Worm (Caenorhabditis elegans) whole organism, L1 larva: ENCODE results near the gene cah-4.

Experiments used
- ama-1 ChIP-seq: fragments of 150-350 bp; optimal IDR thresholded peaks from 2 replicates; lab custom pipeline; 2014
- elt-2 ChIP-seq: sonication (generic microtip); optimal IDR thresholded peaks from 2 replicates; lab custom pipeline; 2016; ENCODE audit warnings: missing genetic modification characterization, mild to moderate bottlenecking, inconsistent platforms, missing compliant biosample characterization, missing genetic modification reagents
- elt-3 ChIP-seq, 6 experiments: fragments of 150-350 bp in 1 of 6; sonication (generic microtip); optimal IDR thresholded peaks; 2 replicates each; lab custom pipeline; 2017 to 2018; ENCODE audit warnings: missing biosample characterization in 6 of 6, missing genetic modification characterization in 6 of 6, inconsistent platforms in 1 of 6
- fkh-10 ChIP-seq: sonication (generic microtip); optimal IDR thresholded peaks from 2 replicates; lab custom pipeline; 2017; ENCODE audit warnings: missing biosample characterization, missing genetic modification reagents, missing genetic modification characterization
- fos-1 ChIP-seq: fragments of 150-350 bp; optimal IDR thresholded peaks from 2 replicates; lab custom pipeline; 2014; ENCODE audit warnings: missing biosample characterization, missing genetic modification characterization
- mdl-1 ChIP-seq, 2 experiments: fragments of 150-350 bp; optimal IDR thresholded peaks; 2 replicates each; lab custom pipeline; 2014 to 2017; ENCODE audit warnings: missing biosample characterization in 2 of 2, missing genetic modification characterization in 2 of 2, inconsistent platforms in 1 of 2
- mep-1 ChIP-seq: fragments of 150-350 bp; optimal IDR thresholded peaks from 2 replicates; lab custom pipeline; 2014; ENCODE audit warnings: missing biosample characterization, missing genetic modification characterization
- nhr-11 ChIP-seq: fragments of 150-350 bp; optimal IDR thresholded peaks from 2 replicates; lab custom pipeline; 2014; ENCODE audit warnings: missing biosample characterization, missing genetic modification characterization
- nhr-19 ChIP-seq: fragments of 200-800 bp; sonication (Bioruptor generic); conservative IDR thresholded peaks from 2 replicates; pipeline ENCODE4 v1.3.6; 2022; ENCODE audit warnings: missing genetic modification characterization, missing compliant biosample characterization
- nhr-76 ChIP-seq: sonication (generic microtip); optimal IDR thresholded peaks from 2 replicates; lab custom pipeline; 2017; ENCODE audit warnings: missing biosample characterization, missing genetic modification characterization
- tbx-2 ChIP-seq: sonication (generic microtip); optimal IDR thresholded peaks from 2 replicates; lab custom pipeline; 2016; ENCODE audit warnings: missing genetic modification characterization, missing compliant biosample characterization
- unc-130 ChIP-seq: fragments of 150-350 bp; optimal IDR thresholded peaks from 2 replicates; lab custom pipeline; 2017; ENCODE audit warnings: missing biosample characterization, missing genetic modification characterization, inconsistent platforms
- ztf-11 ChIP-seq, 2 experiments: sonication (generic microtip); optimal IDR thresholded peaks; 2 replicates each; lab custom pipeline; 2016 to 2017; ENCODE audit warnings: missing genetic modification characterization in 2 of 2, missing biosample characterization in 1 of 2, missing compliant biosample characterization in 1 of 2

DNA sequence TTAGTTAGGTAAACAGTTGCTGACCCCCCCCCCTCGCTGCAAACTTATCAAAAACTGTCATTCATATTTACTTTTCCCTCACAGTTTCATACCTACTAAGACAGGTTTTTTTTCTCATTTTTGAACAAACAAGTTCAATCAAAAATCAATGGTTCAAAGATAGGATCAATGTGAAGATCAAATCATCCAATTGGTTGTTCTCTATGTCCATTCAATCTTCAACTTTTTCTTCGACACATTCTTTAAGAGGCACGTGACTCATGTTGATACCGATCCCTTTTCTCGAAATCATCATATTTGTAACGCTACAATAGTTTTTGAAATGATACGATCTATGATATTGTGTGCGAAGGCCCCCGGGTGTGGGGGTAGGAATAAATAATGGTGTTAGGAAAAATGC lies 2.7 kb upstream of the cah-4 start:
- TF ChIP-seq nhr-76, result no peak
- no peak for TF ChIP-seq fkh-10 (GFP tag; lab: Kevin White, UChicago)
- no peak for TF ChIP-seq ztf-11 (tag; optimal IDR thresholded peaks at IDR 0.05; lab: Kevin White, UChicago)
- peak; percentile 79 for TF ChIP-seq tbx-2
- TF ChIP-seq mep-1, result peak; percentile 30
- TF ChIP-seq elt-3 (tag; optimal IDR thresholded peaks at IDR 0.05; lab: Kevin White, UChicago), result peak in 5 of 6 experiments; percentile 23 to 93 (median 90)
- no peak for TF ChIP-seq ama-1
- no peak for TF ChIP-seq nhr-11
- TF ChIP-seq mdl-1 (tag; optimal IDR thresholded peaks at IDR 0.05; lab: Kevin White, UChicago), result peak in 1 of 2 experiments; percentile 59
- TF ChIP-seq elt-2 (tag; lab: Kevin White, UChicago), result no peak
- TF ChIP-seq fos-1 (tag; lab: Kevin White, UChicago), result no peak
- peak; percentile 91 for TF ChIP-seq nhr-19 (GFP tag; lab: Robert Waterston, UW)
- peak; percentile 6 for TF ChIP-seq unc-130 (tag; lab: Kevin White, UChicago)
